Worm (Caenorhabditis elegans): ENCODE measurements around the gene T13C2.2.

The T13C2.2 gene

ce11 chrII:6781983-6782382 lies 10.0 kb upstream of the T13C2.2 start:
- TF ChIP-seq arid-1 (GFP tag; conservative IDR thresholded peaks at IDR 0.05) (no peak), unc-62 (GFP tag; optimal IDR thresholded peaks at IDR 0.05 in 1 of 2) (peak in 1 of 2 experiments; percentile 60), unc-62 (tag; optimal IDR thresholded peaks at IDR 0.05) (no peak), lsy-2 (tag; optimal IDR thresholded peaks at IDR 0.05) (peak in 1 of 2 experiments; percentile 7)

ce11 chrII:6782738-6783163 lies 9.2 kb upstream of the T13C2.2 start:
- no peak for TF ChIP-seq snpc-4 (tag; optimal IDR thresholded peaks at IDR 0.05)
- no peak for TF ChIP-seq nhr-76 (tag; optimal IDR thresholded peaks at IDR 0.05)
- TF ChIP-seq dpl-1 (GFP tag; optimal IDR thresholded peaks at IDR 0.05) = peak; percentile 55
- TF ChIP-seq D1046.2 (GFP tag; IDR thresholded peaks at IDR 0.05) = peak; percentile 77; the same call in 1 of the 2 replicates
- TF ChIP-seq lin-38 (GFP tag; IDR thresholded peaks at IDR 0.05) = peak; percentile 56
- peak; percentile 47 for TF ChIP-seq mes-2 (tag; optimal IDR thresholded peaks at IDR 0.05; ENCODE audit: poor library complexity, severe bottlenecking)
- TF ChIP-seq F37D6.2 (tag; optimal IDR thresholded peaks at IDR 0.05) = peak; percentile 29
- peak; percentile 80 for TF ChIP-seq nhr-28 (tag; optimal IDR thresholded peaks at IDR 0.05)
- TF ChIP-seq hlh-30 (tag; optimal IDR thresholded peaks at IDR 0.05; ENCODE audit: insufficient read depth) = peak; percentile 95
- TF ChIP-seq ztf-11 (tag; optimal IDR thresholded peaks at IDR 0.05) = no peak
- TF ChIP-seq daf-16 (GFP tag; optimal IDR thresholded peaks at IDR 0.05) = peak in 1 of 2 experiments; percentile 57
- TF ChIP-seq daf-16 (tag; optimal IDR thresholded peaks at IDR 0.05) = peak; percentile 20
- TF ChIP-seq T20F7.1 (GFP tag; optimal IDR thresholded peaks at IDR 0.05) = peak; percentile 49
- peak; percentile 69 for TF ChIP-seq ctbp-1 (GFP tag; IDR thresholded peaks at IDR 0.05)
- TF ChIP-seq rbr-2 (tag; optimal IDR thresholded peaks at IDR 0.05) = peak; percentile 52
- TF ChIP-seq nhr-11 (tag; optimal IDR thresholded peaks at IDR 0.05) = peak; percentile 70
- TF ChIP-seq lin-1 (GFP tag; IDR thresholded peaks at IDR 0.05) = no peak
- TF ChIP-seq dmd-6 (GFP tag; IDR thresholded peaks at IDR 0.05) = peak; percentile 44
- peak; percentile 58; the same call in 1 of the 2 replicates for TF ChIP-seq egl-43 (GFP tag; IDR thresholded peaks at IDR 0.05)
- TF ChIP-seq mdl-1 (tag; optimal IDR thresholded peaks at IDR 0.05) = no peak
- peak; percentile 68 for TF ChIP-seq hmg-1.1 (GFP tag; IDR thresholded peaks at IDR 0.05)
- TF ChIP-seq ZK546.5 (tag; optimal IDR thresholded peaks at IDR 0.05) = no peak
- TF ChIP-seq tag-97 (GFP tag; IDR thresholded peaks at IDR 0.05) = no peak
- peak; percentile 75 for TF ChIP-seq mxl-3 (GFP tag; optimal IDR thresholded peaks at IDR 0.05)
- peak; percentile 34 for TF ChIP-seq ceh-28 (tag; optimal IDR thresholded peaks at IDR 0.05)
- no peak for TF ChIP-seq unc-130 (GFP tag; optimal IDR thresholded peaks at IDR 0.05)
- TF ChIP-seq hif-1 (tag; optimal IDR thresholded peaks at IDR 0.05) = peak in 1 of 2 experiments; percentile 61
- TF ChIP-seq dve-1 (tag; optimal IDR thresholded peaks at IDR 0.05; ENCODE audit: insufficient read depth) = peak; percentile 27
- no peak for TF ChIP-seq nhr-237 (tag; optimal IDR thresholded peaks at IDR 0.05)
- TF ChIP-seq madf-5 (GFP tag; IDR thresholded peaks at IDR 0.05) = no peak
- TF ChIP-seq vab-7 (GFP tag; IDR thresholded peaks at IDR 0.05) = no peak
- no peak for TF ChIP-seq ztf-7 (tag; optimal IDR thresholded peaks at IDR 0.05)
- no peak for TF ChIP-seq cey-2 (tag; optimal IDR thresholded peaks at IDR 0.05; ENCODE audit: borderline replicate concordance, insufficient read depth)
- TF ChIP-seq aha-1 (tag) = peak; percentile 90
- 0 out of 2 replicates have a peak, but pooled peaks have one; percentile 40 for TF ChIP-seq arid-1 (GFP tag; conservative IDR thresholded peaks at IDR 0.05)
- peak; percentile 68 for TF ChIP-seq mep-1 (tag; optimal IDR thresholded peaks at IDR 0.05)
- TF ChIP-seq pha-4 (GFP tag; IDR thresholded peaks at IDR 0.05) = no peak
- TF ChIP-seq pha-4 (tag; optimal IDR thresholded peaks at IDR 0.05) = peak; percentile 50
- TF ChIP-seq T26A8.4 (GFP tag; IDR thresholded peaks at IDR 0.05) = 0 out of 2 replicates have a peak, but pooled peaks have one; percentile 50
- peak; percentile 17 for TF ChIP-seq nhr-25 (tag; optimal IDR thresholded peaks at IDR 0.05; ENCODE audit: borderline replicate concordance, insufficient read depth)
- TF ChIP-seq fos-1 (tag; optimal IDR thresholded peaks at IDR 0.05) = no peak
- TF ChIP-seq lir-3 (tag; optimal IDR thresholded peaks at IDR 0.05) = no peak
- TF ChIP-seq set-16 (GFP tag; IDR thresholded peaks at IDR 0.05) = no peak
- peak; percentile 40 for TF ChIP-seq lin-13 (GFP tag; optimal IDR thresholded peaks at IDR 0.05)
- TF ChIP-seq unc-62 (GFP tag; optimal IDR thresholded peaks at IDR 0.05 in 1 of 2) = no peak
- no peak for TF ChIP-seq unc-62 (tag; optimal IDR thresholded peaks at IDR 0.05)
- TF ChIP-seq hlh-11 (tag; optimal IDR thresholded peaks at IDR 0.05) = peak; percentile 69
- TF ChIP-seq zip-2 (tag; optimal IDR thresholded peaks at IDR 0.05) = no peak
